Fruit fly (Drosophila melanogaster) whole organism, wandering third instar larva: ENCODE results near the gene CG44838.

Experiments
- Jra ChIP-seq: sonication (Bioruptor generic); optimal IDR thresholded peaks from 2 replicates; lab custom pipeline; 2016; ENCODE audit warnings: missing biosample characterization, missing genetic modification characterization
- Myc ChIP-seq: fragments of >200 bp; optimal IDR thresholded peaks from 2 replicates; lab custom pipeline; 2017
- br ChIP-seq: fragments of 200-800 bp; sonication (Bioruptor generic); optimal IDR thresholded peaks from 2 replicates; lab custom pipeline; 2016; ENCODE audit warnings: missing biosample characterization, missing genetic modification characterization
- psq ChIP-seq: fragments of 200-800 bp; sonication (Bioruptor generic); optimal IDR thresholded peaks from 3 replicates; lab custom pipeline; 2017; ENCODE audit warnings: missing biosample characterization, mild to moderate bottlenecking, missing genetic modification characterization, moderate library complexity
- woc ChIP-seq: sonication (Bioruptor generic); optimal IDR thresholded peaks from 2 replicates; lab custom pipeline; 2016; ENCODE audit warnings: missing biosample characterization, mild to moderate bottlenecking, missing genetic modification characterization

DNA sequence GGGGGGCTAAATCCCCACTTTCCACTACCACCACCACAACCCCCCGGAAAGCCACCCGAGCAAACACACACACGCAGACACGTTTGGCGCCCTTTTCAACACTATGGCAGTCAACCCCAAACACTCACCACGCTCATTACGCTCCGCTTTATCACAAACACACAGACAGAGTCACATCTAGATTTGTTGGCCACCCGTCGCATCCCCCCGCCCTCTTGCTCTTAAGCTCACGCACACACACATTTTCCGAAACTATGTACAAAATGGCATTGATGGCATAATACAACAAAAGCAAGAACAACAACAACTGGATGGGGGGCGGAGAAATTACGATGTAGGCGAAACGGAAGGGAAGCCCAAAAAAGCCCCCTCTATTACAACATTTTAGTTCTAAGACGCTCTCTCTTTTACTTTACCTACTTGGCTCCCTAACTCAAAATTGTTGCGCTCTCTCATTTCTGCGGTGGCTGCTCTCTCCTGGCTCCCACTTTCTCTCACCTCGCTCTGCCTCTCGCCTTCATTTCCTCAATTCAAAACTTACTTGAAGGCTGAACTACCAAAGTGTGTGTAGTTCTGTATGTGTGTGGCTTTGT lies 4.9 kb downstream of the CG44838 start:
- TF ChIP-seq woc (GFP tag; lab: Kevin White, UChicago) (no peak), Jra (GFP tag; lab: Kevin White, UChicago) (no peak), Myc (lab: Kevin White, UChicago) (no peak), psq (no peak), br (GFP tag; lab: Kevin White, UChicago) (no peak)
